Fruit fly (Drosophila melanogaster): ENCODE data around the gene CG42488.

dm6 chr3R:25505975-25506374 is 23.1 kb downstream of the CG42488 start, which contains the start of gene CG5111:
- no peak for TF ChIP-seq CG8478 (optimal IDR thresholded peaks at IDR 0.05)
- TF ChIP-seq Dll (optimal IDR thresholded peaks at IDR 0.05), result no peak
- no peak for TF ChIP-seq psq (optimal IDR thresholded peaks at IDR 0.05)
- TF ChIP-seq usp (GFP tag; optimal IDR thresholded peaks at IDR 0.05), result no peak
- TF ChIP-seq EcR (GFP tag; optimal IDR thresholded peaks at IDR 0.05), result no peak
- no peak for TF ChIP-seq pan (optimal IDR thresholded peaks at IDR 0.05)
